Worm (Caenorhabditis elegans): ENCODE measurements around the gene T26E4.10.

- TF ChIP-seq ama-1 (optimal IDR thresholded peaks at IDR 0.05) (no peak), hnd-1 (tag; optimal IDR thresholded peaks at IDR 0.05) (no peak), tra-4 (tag; optimal IDR thresholded peaks at IDR 0.05) (no peak), aly-1 (tag; optimal IDR thresholded peaks at IDR 0.05) (no peak), ceh-13 (GFP tag; optimal IDR thresholded peaks at IDR 0.05) (no peak), hmbx-1 (tag; optimal IDR thresholded peaks at IDR 0.05) (no peak), flt-1 (GFP tag; IDR thresholded peaks at IDR 0.05) (no peak), scrt-1 (GFP tag; IDR thresholded peaks at IDR 0.05) (no peak), ets-7 (tag; optimal IDR thresholded peaks at IDR 0.05) (no peak)
Observed at ce11 chrV:15831586-15831985, 33.6 kb upstream of the T26E4.10 start, which contains the start of gene srbc-56.
